Fruit fly (Drosophila melanogaster) whole organism, pupa: ENCODE measurements around the gene Polr1E.

Experiments used
- CG17806 ChIP-seq: fragments of 200-800 bp; sonication (Bioruptor generic); optimal IDR thresholded peaks from 2 replicates; lab custom pipeline; 2018; ENCODE audit warnings: missing biosample characterization, mild to moderate bottlenecking, missing genetic modification characterization, moderate library complexity
- CG8301 ChIP-seq: fragments of 200-800 bp; sonication (Bioruptor generic); optimal IDR thresholded peaks from 2 replicates; lab custom pipeline; 2018; ENCODE audit warnings: missing biosample characterization, mild to moderate bottlenecking, missing genetic modification characterization
- Pif1B ChIP-seq: fragments of 200-800 bp; sonication (Bioruptor generic); optimal IDR thresholded peaks from 3 replicates; lab custom pipeline; 2016; ENCODE audit warnings: missing biosample characterization, missing genetic modification characterization
- gl ChIP-seq: fragments of 200-800 bp; sonication (Bioruptor generic); optimal IDR thresholded peaks from 2 replicates; lab custom pipeline; 2018; ENCODE audit warnings: missing biosample characterization, mild to moderate bottlenecking, missing genetic modification characterization

DNA sequence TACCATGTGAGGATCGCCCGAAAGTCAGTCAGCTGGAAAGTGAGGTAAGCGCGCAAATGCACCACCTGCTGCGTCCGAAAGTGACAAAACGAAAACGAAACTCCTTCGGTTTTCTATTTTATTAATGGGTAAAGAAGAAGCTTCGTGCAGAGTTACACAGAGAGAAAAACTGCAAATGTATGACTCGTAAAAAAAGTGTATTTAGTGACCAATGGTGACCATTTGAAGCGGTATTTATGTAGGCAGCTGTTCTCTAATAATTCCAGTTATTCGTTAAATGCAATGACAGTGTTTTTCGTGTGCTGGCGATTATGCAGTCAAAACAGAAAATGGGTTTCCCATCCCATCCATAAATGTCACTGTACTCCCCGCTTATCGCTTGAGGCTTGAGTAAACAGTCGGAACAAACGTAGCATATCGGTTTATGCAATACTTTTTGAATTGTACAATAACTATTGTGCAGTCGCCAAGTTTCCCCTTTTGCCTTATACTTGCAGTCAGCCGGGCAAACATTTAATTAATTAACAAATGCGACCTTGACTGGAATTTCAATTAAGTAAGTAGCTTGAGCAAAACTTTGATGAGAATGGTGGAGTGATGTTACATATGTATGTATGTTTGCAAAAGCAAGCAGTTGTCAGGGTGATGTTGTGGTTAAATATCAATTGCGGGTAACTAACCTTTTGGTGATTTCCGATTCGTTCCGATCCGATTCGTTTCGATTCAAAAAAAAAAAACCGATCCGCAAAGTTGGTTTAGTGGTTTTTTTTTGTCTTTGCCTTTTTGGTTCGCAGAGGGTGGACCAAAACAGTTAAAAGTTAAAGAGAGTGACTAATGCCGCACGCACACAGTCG is 3.9 kb downstream of the Polr1E start:
- TF ChIP-seq gl (tag; lab: Kevin White, UChicago): peak; percentile 7
- TF ChIP-seq CG17806 (tag; lab: Kevin White, UChicago): peak; percentile 13
- peak; percentile 49 for TF ChIP-seq CG8301 (tag; lab: Kevin White, UChicago)
- no peak for TF ChIP-seq Pif1B (GFP tag; lab: Kevin White, UChicago)
